Fruit fly (Drosophila melanogaster) whole organism, embryonic: Measurements from ENCODE around the gene esc.
A peak's percentile ranks its signal among the peaks of the same experiment; 100 is the strongest.

Experiments used
- Abd-B ChIP-seq: fragments of 200-800 bp; sonication (Bioruptor generic); optimal IDR thresholded peaks from 2 replicates; lab custom pipeline; 2018; ENCODE audit warnings: missing biosample characterization, mild to moderate bottlenecking, missing genetic modification characterization, moderate library complexity
- B-H1 ChIP-seq: fragments of 200-800 bp; sonication (Bioruptor generic); IDR thresholded peaks from 3 replicates; pipeline ENCODE4 v1.3.6; 2022; ENCODE audit warnings: missing biosample characterization, missing genetic modification characterization
- CG10209 ChIP-seq: fragments of 200-800 bp; sonication (Bioruptor generic); optimal IDR thresholded peaks from 3 replicates; lab custom pipeline; 2017; ENCODE audit warnings: missing biosample characterization, mild to moderate bottlenecking, missing genetic modification characterization, missing genetic modification reagents
- CG11504 ChIP-seq: fragments of 200-800 bp; sonication (Bioruptor generic); optimal IDR thresholded peaks from 3 replicates; lab custom pipeline; 2019; ENCODE audit warnings: missing biosample characterization, mild to moderate bottlenecking, missing genetic modification characterization, moderate library complexity
- CG18011 ChIP-seq: fragments of 200-800 bp; sonication (Bioruptor generic); optimal IDR thresholded peaks from 2 replicates; lab custom pipeline; 2017; ENCODE audit warnings: missing biosample characterization, missing genetic modification characterization, mild to moderate bottlenecking, moderate library complexity, missing genotype
- CG18476 ChIP-seq: fragments of 200-800 bp; sonication (Bioruptor generic); optimal IDR thresholded peaks from 2 replicates; lab custom pipeline; 2016; ENCODE audit warnings: missing biosample characterization, mild to moderate bottlenecking, missing genetic modification characterization
- CG18599 ChIP-seq: fragments of 200-800 bp; sonication (Bioruptor generic); optimal IDR thresholded peaks from 3 replicates; lab custom pipeline; 2017; ENCODE audit warnings: missing biosample characterization, missing genetic modification characterization, mild to moderate bottlenecking, moderate library complexity, missing genetic modification reagents
- CG3726 ChIP-seq: fragments of 200-800 bp; sonication (Bioruptor generic); IDR thresholded peaks from 3 replicates; pipeline ENCODE4, ENCODE4 v1.3.6; 2022; ENCODE audit warnings: missing biosample characterization, missing genetic modification characterization
- CG3847 ChIP-seq: fragments of 200-800 bp; sonication (Bioruptor generic); IDR thresholded peaks from 2 replicates; pipeline ENCODE4 v1.3.6; 2022; ENCODE audit warnings: missing biosample characterization, missing genetic modification characterization
- CG4820 ChIP-seq: fragments of 200-800 bp; sonication (Bioruptor generic); optimal IDR thresholded peaks from 3 replicates; lab custom pipeline; 2016; ENCODE audit warnings: missing biosample characterization, missing genetic modification characterization
- CG5953 ChIP-seq: fragments of 200-800 bp; sonication (Bioruptor generic); IDR thresholded peaks from 2 replicates; pipeline ENCODE4 v1.3.6; 2022; ENCODE audit warnings: missing biosample characterization, missing genetic modification characterization
- CG6654 ChIP-seq: fragments of 200-800 bp; sonication (Bioruptor generic); optimal IDR thresholded peaks from 2 replicates; lab custom pipeline; 2017; ENCODE audit warnings: missing biosample characterization, mild to moderate bottlenecking, missing genetic modification characterization
- CG6689 ChIP-seq: fragments of 200-800 bp; sonication (Bioruptor generic); IDR thresholded peaks from 2 replicates; pipeline ENCODE4 v1.3.6; 2022; ENCODE audit warnings: missing biosample characterization, missing genetic modification characterization
- CG6765 ChIP-seq: fragments of 200-800 bp; sonication (Bioruptor generic); optimal IDR thresholded peaks from 3 replicates; lab custom pipeline; 2017; ENCODE audit warnings: missing biosample characterization, mild to moderate bottlenecking, missing genetic modification characterization
- CG7839 ChIP-seq: fragments of 200-800 bp; sonication (Bioruptor generic); optimal IDR thresholded peaks from 3 replicates; lab custom pipeline; 2018; ENCODE audit warnings: missing biosample characterization, mild to moderate bottlenecking, missing genetic modification characterization, moderate library complexity
- CTCF ChIP-seq: fragments of 200-800 bp; sonication (Bioruptor generic); optimal IDR thresholded peaks from 2 replicates; lab custom pipeline; 2017; ENCODE audit warnings: missing biosample characterization, mild to moderate bottlenecking, missing genetic modification characterization, moderate library complexity
- D19A ChIP-seq: fragments of 200-800 bp; optimal IDR thresholded peaks from 3 replicates; lab custom pipeline; 2019; ENCODE audit warnings: missing biosample characterization, mild to moderate bottlenecking, missing genetic modification characterization, moderate library complexity
- Dfd ChIP-seq, 2 experiments: fragments of >200 bp; optimal IDR thresholded peaks; 2 replicates each; lab custom pipeline; 2017; ENCODE audit warnings: missing biosample characterization in 2 of 2, missing genetic modification characterization in 2 of 2
- Dp ChIP-seq: fragments of 200-800 bp; sonication (Bioruptor generic); optimal IDR thresholded peaks from 2 replicates; lab custom pipeline; 2018; ENCODE audit warnings: missing biosample characterization, mild to moderate bottlenecking, missing genetic modification characterization, moderate library complexity
- Ets65A ChIP-seq: fragments of 200-800 bp; sonication (Bioruptor generic); peaks from one replicate; lab custom pipeline; 2016; ENCODE audit warnings: missing biosample characterization, missing genetic modification characterization
- Fer1 ChIP-seq: fragments of 200-800 bp; sonication (Bioruptor generic); optimal IDR thresholded peaks from 2 replicates; lab custom pipeline; 2017; ENCODE audit warnings: missing biosample characterization, mild to moderate bottlenecking, missing genetic modification characterization
- Hmr ChIP-seq: fragments of 200-800 bp; sonication (Bioruptor generic); optimal IDR thresholded peaks from 3 replicates; lab custom pipeline; 2017; ENCODE audit warnings: mild to moderate bottlenecking, missing biosample characterization, missing genetic modification reagents, missing genetic modification characterization
- Jarid2 ChIP-seq: fragments of 200-800 bp; sonication (Bioruptor generic); optimal IDR thresholded peaks from 3 replicates; lab custom pipeline; 2017; ENCODE audit warnings: mild to moderate bottlenecking, missing biosample characterization, missing genetic modification reagents, missing genetic modification characterization
- Med ChIP-seq: fragments of 200-800 bp; sonication (Bioruptor generic); peaks from one replicate; lab custom pipeline; 2016; ENCODE audit warnings: missing biosample characterization, missing genetic modification characterization, mild to moderate bottlenecking, inconsistent platforms, moderate library complexity
- Meics ChIP-seq: fragments of 200-800 bp; sonication (Bioruptor generic); optimal IDR thresholded peaks from 2 replicates; lab custom pipeline; 2017; ENCODE audit warnings: missing biosample characterization, mild to moderate bottlenecking, missing genetic modification characterization
- Sin3A ChIP-seq: fragments of >200 bp; optimal IDR thresholded peaks from 2 replicates; lab custom pipeline; 2018
- abd-A ChIP-seq: fragments of 200-800 bp; sonication (Bioruptor generic); optimal IDR thresholded peaks from 3 replicates; lab custom pipeline; 2019; ENCODE audit warnings: missing biosample characterization, mild to moderate bottlenecking, missing genetic modification characterization, moderate library complexity
- ap ChIP-seq: fragments of 200-800 bp; sonication (Bioruptor generic); IDR thresholded peaks from 2 replicates; pipeline ENCODE4 v1.3.6; 2022; ENCODE audit warnings: missing biosample characterization, missing genetic modification characterization
- ash1 ChIP-seq: fragments of 200-800 bp; sonication (Bioruptor generic); optimal IDR thresholded peaks from 2 replicates; lab custom pipeline; 2018; ENCODE audit warnings: missing biosample characterization, mild to moderate bottlenecking, missing genetic modification characterization
- bigmax ChIP-seq: fragments of 200-800 bp; sonication (Bioruptor generic); optimal IDR thresholded peaks from 2 replicates; lab custom pipeline; 2018; ENCODE audit warnings: missing biosample characterization, mild to moderate bottlenecking, missing genetic modification characterization
- cwo ChIP-seq: fragments of 200-800 bp; sonication (Bioruptor generic); optimal IDR thresholded peaks from 3 replicates; lab custom pipeline; 2017; ENCODE audit warnings: missing biosample characterization, missing genetic modification characterization, mild to moderate bottlenecking, moderate library complexity, missing genetic modification reagents
- fru ChIP-seq: fragments of >200 bp; optimal IDR thresholded peaks from 2 replicates; lab custom pipeline; 2017
- fu2 ChIP-seq: fragments of 200-800 bp; sonication (Bioruptor generic); optimal IDR thresholded peaks from 2 replicates; lab custom pipeline; 2016; ENCODE audit warnings: missing biosample characterization, missing genetic modification characterization
- gcm ChIP-seq: fragments of 200-800 bp; sonication (Bioruptor generic); optimal IDR thresholded peaks from 2 replicates; lab custom pipeline; 2019; ENCODE audit warnings: missing biosample characterization, mild to moderate bottlenecking, missing genetic modification characterization, moderate library complexity
- gem ChIP-seq: fragments of 200-800 bp; sonication (Bioruptor generic); optimal IDR thresholded peaks from 2 replicates; lab custom pipeline; 2019; ENCODE audit warnings: missing biosample characterization, mild to moderate bottlenecking, missing genetic modification characterization, moderate library complexity
- gsb-n ChIP-seq: fragments of 200-800 bp; sonication (Bioruptor generic); optimal IDR thresholded peaks from 3 replicates; lab custom pipeline; 2018; ENCODE audit warnings: missing biosample characterization, mild to moderate bottlenecking, missing genetic modification characterization
- ind ChIP-seq: fragments of 200-800 bp; sonication (Bioruptor generic); optimal IDR thresholded peaks from 3 replicates; lab custom pipeline; 2016; ENCODE audit warnings: missing biosample characterization, missing genetic modification characterization
- lmd ChIP-seq: fragments of 200-800 bp; sonication (Bioruptor generic); IDR thresholded peaks from 2 replicates; pipeline ENCODE4 v1.3.6; 2022; ENCODE audit warnings: missing biosample characterization, missing genetic modification characterization
- lola ChIP-seq, 3 experiments: fragments of >200 bp in 2 of 3; fragments of 200-800 bp in 1 of 3; sonication (Bioruptor generic) in 1 of 3; optimal IDR thresholded peaks; 2 replicates each; lab custom pipeline; 2017 to 2019; ENCODE audit warnings: missing biosample characterization in 3 of 3, missing genetic modification characterization in 3 of 3, mild to moderate bottlenecking in 1 of 3, moderate library complexity in 1 of 3
- lov ChIP-seq, 2 experiments: fragments of 200-800 bp in 1 of 2; fragments of >200 bp in 1 of 2; sonication (Bioruptor generic) in 1 of 2; IDR thresholded peaks in 1 of 2; optimal IDR thresholded peaks in 1 of 2; 2 replicates in 1 of 2; 3 replicates in 1 of 2; pipeline versions ENCODE4 v1.3.6 to Lab custom; 2017 to 2022; ENCODE audit warnings: missing biosample characterization in 1 of 2, missing genetic modification characterization in 1 of 2
- nmo ChIP-seq: fragments of 200-800 bp; sonication (Bioruptor generic); optimal IDR thresholded peaks from 2 replicates; lab custom pipeline; 2018; ENCODE audit warnings: missing biosample characterization, mild to moderate bottlenecking, missing genetic modification characterization, moderate library complexity
- onecut ChIP-seq: fragments of 200-800 bp; sonication (Bioruptor generic); IDR thresholded peaks from 2 replicates; pipeline ENCODE4 v1.3.6; 2022; ENCODE audit warnings: missing biosample characterization, missing genetic modification characterization
- row ChIP-seq: fragments of 200-800 bp; sonication (Bioruptor generic); IDR thresholded peaks from 3 replicates; pipeline ENCODE4 v1.3.6; 2022; ENCODE audit warnings: missing biosample characterization, missing genetic modification characterization
- tap ChIP-seq: fragments of 200-800 bp; optimal IDR thresholded peaks from 3 replicates; lab custom pipeline; 2019; ENCODE audit warnings: missing biosample characterization, mild to moderate bottlenecking, missing genetic modification characterization, moderate library complexity
- trh ChIP-seq: fragments of 200-800 bp; sonication (Bioruptor generic); optimal IDR thresholded peaks from 2 replicates; lab custom pipeline; 2016; ENCODE audit warnings: missing biosample characterization, missing genetic modification characterization
- tx ChIP-seq: fragments of 200-800 bp; sonication (Bioruptor generic); optimal IDR thresholded peaks from 2 replicates; lab custom pipeline; 2016; ENCODE audit warnings: missing biosample characterization, missing genetic modification characterization
- vvl ChIP-seq: fragments of 200-800 bp; sonication (Bioruptor generic); IDR thresholded peaks from 2 replicates; pipeline ENCODE4 v1.3.6; 2022; ENCODE audit warnings: missing biosample characterization, missing genetic modification characterization
- z ChIP-seq: fragments of 200-800 bp; sonication (Bioruptor generic); IDR thresholded peaks from 3 replicates; pipeline ENCODE4 v1.3.6; 2022; ENCODE audit warnings: missing biosample characterization, missing genetic modification characterization
- zen2 ChIP-seq: fragments of 200-800 bp; sonication (Bioruptor generic); IDR thresholded peaks from 3 replicates; pipeline ENCODE4 v1.3.6; 2022; ENCODE audit warnings: missing biosample characterization, missing genetic modification characterization; ENCODE audit not compliant: partially characterized antibody

Gene esc

DNA sequence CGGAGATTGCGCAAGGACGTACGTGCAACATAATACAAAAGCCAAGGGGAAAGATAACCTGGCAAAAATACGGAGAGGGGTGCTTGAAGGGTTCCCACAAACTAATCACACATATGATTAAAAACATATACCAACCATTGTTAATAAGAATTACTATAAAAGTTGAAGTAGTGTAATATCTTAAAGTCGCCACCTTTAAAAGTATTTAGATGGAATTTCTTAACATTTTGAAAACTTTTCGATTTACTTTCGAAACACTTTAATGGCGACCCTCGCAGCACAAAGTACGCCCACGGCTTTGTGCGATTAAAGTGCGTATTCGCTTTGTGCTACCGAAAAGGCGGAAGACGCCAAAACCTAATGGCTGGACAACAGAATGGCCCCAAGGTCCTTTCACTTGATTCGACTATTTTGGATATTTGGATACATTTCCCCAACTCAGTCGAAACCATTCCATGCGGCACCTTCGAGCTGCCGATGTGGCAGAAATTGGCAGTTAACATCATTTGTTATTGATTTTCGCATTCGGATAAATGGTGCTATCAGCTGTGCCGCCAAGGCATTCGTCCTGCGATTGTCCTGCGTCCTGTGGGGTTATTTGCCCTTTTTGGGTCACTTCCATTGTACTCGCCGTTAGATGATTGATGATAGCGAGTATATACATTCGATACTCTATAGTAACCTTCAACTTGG lies 5.6 kb downstream of the esc start (continued):
- TF ChIP-seq CG7839 (tag; lab: Kevin White, UChicago) (peak; percentile 3), CG5953 (no peak), row (GFP tag; lab: Robert Waterston, UW) (peak; percentile 72), CG18476 (GFP tag; lab: Kevin White, UChicago) (peak; percentile 59), lmd (GFP tag; lab: Robert Waterston, UW) (0 out of 2 replicates have a peak, but pooled peaks have one; percentile 6), Med (GFP tag; lab: Kevin White, UChicago) (peak; percentile 70), Abd-B (GFP tag; lab: Kevin White, UChicago) (no peak), CG18599 (GFP tag; lab: Kevin White, UChicago) (peak; percentile 35), CG11504 (tag; lab: Kevin White, UChicago) (peak; percentile 31), Meics (peak; percentile 4), Ets65A (GFP tag; lab: Kevin White, UChicago) (peak; percentile 25), Fer1 (GFP tag; lab: Kevin White, UChicago) (peak; percentile 28), onecut (peak; percentile 70), abd-A (peak; percentile 69), CG4820 (GFP tag; lab: Kevin White, UChicago) (no peak), Jarid2 (GFP tag; lab: Kevin White, UChicago) (no peak), D19A (no peak)

DNA sequence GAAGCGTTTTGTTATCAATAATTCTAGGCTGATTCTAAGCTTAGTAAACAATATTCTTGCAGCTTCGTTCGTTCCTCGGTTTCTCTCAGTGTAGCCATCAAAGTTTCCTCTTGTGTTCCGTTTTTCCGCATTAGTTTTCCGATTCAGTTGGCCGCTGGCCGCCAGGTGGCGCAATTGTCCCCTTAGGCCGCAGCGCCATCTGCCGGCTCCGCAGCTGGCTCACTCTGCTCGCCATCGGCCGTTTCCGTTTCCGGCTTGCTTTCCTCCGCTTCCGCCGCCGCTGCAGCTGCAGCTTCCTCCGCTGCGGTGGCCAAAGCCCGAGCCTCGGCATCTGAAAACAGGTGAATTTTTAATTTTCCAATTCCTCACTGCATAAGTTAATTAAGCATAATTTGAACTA lies 12.8 kb downstream of the esc start:
- TF ChIP-seq ap (peak; percentile 91), trh (peak; percentile 88), CG3726 (peak; percentile 90; the same call in 2 of the 3 replicates), lola (GFP tag; optimal IDR thresholded peaks at IDR 0.05; lab: Kevin White, UChicago) (peak in 1 of 3 experiments; percentile 78), CG10209 (GFP tag; lab: Kevin White, UChicago) (peak; percentile 95), CTCF (GFP tag; lab: Kevin White, UChicago) (peak; percentile 94), Hmr (GFP tag; lab: Kevin White, UChicago) (peak; percentile 95), ash1 (GFP tag; lab: Kevin White, UChicago) (peak; percentile 84), Dp (GFP tag; lab: Kevin White, UChicago) (peak; percentile 1), bigmax (GFP tag; lab: Kevin White, UChicago) (peak; percentile 83), CG6654 (peak; percentile 92), gem (tag; lab: Kevin White, UChicago) (peak; percentile 77), CG3847 (GFP tag; lab: Robert Waterston, UW) (peak; percentile 61), fu2 (GFP tag; lab: Kevin White, UChicago) (peak; percentile 51), gcm (GFP tag; lab: Kevin White, UChicago) (peak; percentile 91), nmo (GFP tag; lab: Kevin White, UChicago) (peak; percentile 90), vvl (peak; percentile 95), CG6765 (peak; percentile 98), Sin3A (lab: Kevin White, UChicago) (no peak), cwo (peak; percentile 76), fru (lab: Kevin White, UChicago) (no peak), CG18011 (GFP tag; lab: Kevin White, UChicago) (peak; percentile 80), lov (optimal IDR thresholded peaks at IDR 0.05; lab: Kevin White, UChicago) (no peak), lov (GFP tag; IDR thresholded peaks at IDR 0.05; lab: Robert Waterston, UW) (peak; percentile 99), CG6689 (GFP tag; lab: Robert Waterston, UW) (peak; percentile 88), Dfd (GFP tag; optimal IDR thresholded peaks at IDR 0.05; lab: Kevin White, UChicago) (no peak), gsb-n (peak; percentile 91), tap (peak; percentile 82), zen2 (GFP tag; lab: Robert Waterston, UW) (no peak), tx (GFP tag; lab: Kevin White, UChicago) (peak; percentile 75), B-H1 (GFP tag; lab: Robert Waterston, UW) (peak; percentile 80; the same call in 2 of the 3 replicates), ind (GFP tag; lab: Kevin White, UChicago) (peak; percentile 90), z (peak; percentile 77)
